Worm (Caenorhabditis elegans) whole organism, L3 larva: Measurements from ENCODE around the gene srg-8.
A peak's percentile ranks its signal among the peaks of the same experiment; 100 is the strongest.

Experiments
- ama-1 ChIP-seq: fragments of 150-350 bp; optimal IDR thresholded peaks from 2 replicates; lab custom pipeline; 2018
- ceh-16 ChIP-seq: sonication (generic microtip); optimal IDR thresholded peaks from 2 replicates; lab custom pipeline; 2017; ENCODE audit warnings: missing biosample characterization, missing genetic modification characterization
- ceh-82 ChIP-seq: fragments of 150-350 bp; optimal IDR thresholded peaks from 2 replicates; lab custom pipeline; 2014; ENCODE audit warnings: missing biosample characterization, missing genetic modification characterization
- egl-5 ChIP-seq: fragments of 150-350 bp; optimal IDR thresholded peaks from 2 replicates; lab custom pipeline; 2017; ENCODE audit warnings: missing biosample characterization, missing genetic modification reagents, missing genetic modification characterization, inconsistent platforms
- elt-2 ChIP-seq: sonication (generic microtip); optimal IDR thresholded peaks from 2 replicates; lab custom pipeline; 2016; ENCODE audit warnings: missing genetic modification reagents, mild to moderate bottlenecking, missing genetic modification characterization, missing compliant biosample characterization
- fkh-10 ChIP-seq: sonication (generic microtip); optimal IDR thresholded peaks from 2 replicates; lab custom pipeline; 2017; ENCODE audit warnings: missing biosample characterization, missing genetic modification reagents, missing genetic modification characterization
- hmg-11 ChIP-seq: sonication (generic microtip); optimal IDR thresholded peaks from 2 replicates; lab custom pipeline; 2016; ENCODE audit warnings: missing genetic modification characterization, missing compliant biosample characterization
- nfya-1 ChIP-seq: sonication (generic microtip); optimal IDR thresholded peaks from 2 replicates; lab custom pipeline; 2017; ENCODE audit warnings: missing genetic modification characterization, mild to moderate bottlenecking, missing compliant biosample characterization, antibody characterized with exemption, moderate library complexity; ENCODE audit not compliant: insufficient read depth
- nhr-12 ChIP-seq: fragments of 150-350 bp; optimal IDR thresholded peaks from 2 replicates; lab custom pipeline; 2014; ENCODE audit warnings: missing biosample characterization, missing genetic modification characterization
- pha-4 ChIP-seq: fragments of 150-350 bp; optimal IDR thresholded peaks from 2 replicates; lab custom pipeline; 2014; ENCODE audit warnings: missing biosample characterization, missing genetic modification reagents, missing genetic modification characterization
- snpc-4 ChIP-seq: fragments of 150-350 bp; optimal IDR thresholded peaks from 2 replicates; lab custom pipeline; 2014; ENCODE audit warnings: missing biosample characterization, missing genetic modification characterization
- tbx-2 ChIP-seq: sonication (generic microtip); optimal IDR thresholded peaks from 2 replicates; lab custom pipeline; 2016; ENCODE audit warnings: mild to moderate bottlenecking, missing genetic modification characterization, missing compliant biosample characterization
- unc-62 ChIP-seq: fragments of 150-350 bp; sonication (generic microtip); optimal IDR thresholded peaks from 4 replicates; lab custom pipeline; 2014; ENCODE audit warnings: missing biosample characterization, missing genetic modification reagents, missing genetic modification characterization
- ztf-11 ChIP-seq: fragments of 150-350 bp; optimal IDR thresholded peaks from 2 replicates; lab custom pipeline; 2014; ENCODE audit warnings: missing biosample characterization, missing genetic modification characterization

ce11 chrIII:6278301-6278827 is 23.7 kb upstream of the srg-8 start, which contains the start of gene C18F10.7:
- TF ChIP-seq nfya-1 (tag; lab: Kevin White, UChicago), result peak; percentile 73
- no peak for TF ChIP-seq ztf-11 (tag; lab: Kevin White, UChicago)
- no peak for TF ChIP-seq ama-1 (lab: Kevin White, UChicago)
- peak; percentile 62 for TF ChIP-seq pha-4 (tag; lab: Kevin White, UChicago)
- no peak for TF ChIP-seq ceh-16 (tag; lab: Kevin White, UChicago)
- TF ChIP-seq ceh-82 (tag; lab: Kevin White, UChicago), result peak; percentile 14
- TF ChIP-seq unc-62, result no peak
- TF ChIP-seq nhr-12, result no peak
- no peak for TF ChIP-seq tbx-2 (tag; lab: Kevin White, UChicago)
- TF ChIP-seq snpc-4 (tag; lab: Kevin White, UChicago), result no peak
- no peak for TF ChIP-seq fkh-10 (GFP tag; lab: Kevin White, UChicago)
- TF ChIP-seq egl-5, result no peak
- peak; percentile 44 for TF ChIP-seq elt-2 (tag; lab: Kevin White, UChicago)
- no peak for TF ChIP-seq hmg-11 (tag; lab: Kevin White, UChicago)
